Fruit fly (Drosophila melanogaster): ENCODE results near the gene CG14315.
A peak's percentile ranks its signal among the peaks of the same experiment; 100 is the strongest.

CG14315 gene

dm6 chr3R:18121385-18122151 is 36.9 kb upstream of the CG14315 start (continued):
- no peak for TF ChIP-seq CG7928 (GFP tag; optimal IDR thresholded peaks at IDR 0.05)
- TF ChIP-seq CG7271 (tag; optimal IDR thresholded peaks at IDR 0.05) = no peak
- TF ChIP-seq Antp (GFP tag; optimal IDR thresholded peaks at IDR 0.05) = no peak
- TF ChIP-seq Dek (tag; optimal IDR thresholded peaks at IDR 0.05) = no peak
- no peak for TF ChIP-seq zen (tag; optimal IDR thresholded peaks at IDR 0.05)
- no peak for TF ChIP-seq maf-S (GFP tag; optimal IDR thresholded peaks at IDR 0.05)
- TF ChIP-seq odd (GFP tag; optimal IDR thresholded peaks at IDR 0.05) = peak; percentile 39
- TF ChIP-seq CG8924 (tag; optimal IDR thresholded peaks at IDR 0.05) = no peak
- no peak for TF ChIP-seq CG18476 (GFP tag; optimal IDR thresholded peaks at IDR 0.05)
- TF ChIP-seq CG5245 (GFP tag; optimal IDR thresholded peaks at IDR 0.05) = no peak
- TF ChIP-seq Eip74EF (GFP tag; optimal IDR thresholded peaks at IDR 0.05) = no peak
- TF ChIP-seq corto (GFP tag; optimal IDR thresholded peaks at IDR 0.05) = no peak
- no peak for TF ChIP-seq Hand (GFP tag; optimal IDR thresholded peaks at IDR 0.05)
- no peak for TF ChIP-seq pum (GFP tag; optimal IDR thresholded peaks at IDR 0.05)
- TF ChIP-seq CG2889 (GFP tag; IDR thresholded peaks at IDR 0.05) = no peak
- no peak for TF ChIP-seq Abd-B (GFP tag; optimal IDR thresholded peaks at IDR 0.05)
- peak; percentile 37 for TF ChIP-seq pros (GFP tag; optimal IDR thresholded peaks at IDR 0.05)
- no peak for TF ChIP-seq vnd (GFP tag; IDR thresholded peaks at IDR 0.05; ENCODE audit: partially characterized antibody)
- TF ChIP-seq chinmo (GFP tag; IDR thresholded peaks at IDR 0.05; ENCODE audit: partially characterized antibody) = peak; percentile 95; the same call in 3 of the 4 replicates
- peak; percentile 14 for TF ChIP-seq D19A (tag; optimal IDR thresholded peaks at IDR 0.05)
- TF ChIP-seq ro (GFP tag; IDR thresholded peaks at IDR 0.05) = no peak
- no peak for TF ChIP-seq ash1 (GFP tag; optimal IDR thresholded peaks at IDR 0.05)
- TF ChIP-seq CG9876 (GFP tag; optimal IDR thresholded peaks at IDR 0.05) = no peak
- TF ChIP-seq CG3065 (GFP tag; optimal IDR thresholded peaks at IDR 0.05) = no peak
- TF ChIP-seq CG10267 (tag; optimal IDR thresholded peaks at IDR 0.05) = no peak
- 0 out of 3 replicates have a peak, but pooled peaks have one; percentile 19 for TF ChIP-seq ken (GFP tag; IDR thresholded peaks at IDR 0.05)
- no peak for TF ChIP-seq dimm (GFP tag; IDR thresholded peaks at IDR 0.05)
- no peak for TF ChIP-seq CG9797 (GFP tag; optimal IDR thresholded peaks at IDR 0.05)
- no peak for TF ChIP-seq HmgZ (tag; optimal IDR thresholded peaks at IDR 0.05)
- TF ChIP-seq Side (GFP tag; optimal IDR thresholded peaks at IDR 0.05) = no peak
- no peak for TF ChIP-seq CG18764 (GFP tag; optimal IDR thresholded peaks at IDR 0.05)
- no peak for TF ChIP-seq CG8944 (GFP tag; optimal IDR thresholded peaks at IDR 0.05)
- no peak for TF ChIP-seq CG6791 (GFP tag; IDR thresholded peaks at IDR 0.05; ENCODE audit: partially characterized antibody)
- no peak for TF ChIP-seq Chrac-16 (GFP tag; optimal IDR thresholded peaks at IDR 0.05)
- TF ChIP-seq Hmr (GFP tag; optimal IDR thresholded peaks at IDR 0.05) = no peak
- TF ChIP-seq pzg (GFP tag; optimal IDR thresholded peaks at IDR 0.05) = no peak
- TF ChIP-seq phol (tag; optimal IDR thresholded peaks at IDR 0.05) = peak; percentile 5
- TF ChIP-seq Nf-YA (GFP tag; IDR thresholded peaks at IDR 0.05) = peak; percentile 95
- TF ChIP-seq CG11093 (GFP tag; IDR thresholded peaks at IDR 0.05) = no peak
- no peak for TF ChIP-seq CG17568 (GFP tag; optimal IDR thresholded peaks at IDR 0.05)
- TF ChIP-seq Tbp (GFP tag; optimal IDR thresholded peaks at IDR 0.05) = peak; percentile 80
- TF ChIP-seq BEAF-32 (GFP tag; optimal IDR thresholded peaks at IDR 0.05) = no peak
- TF ChIP-seq CG11085 (GFP tag; IDR thresholded peaks at IDR 0.05) = no peak
- peak in 1 of 2 experiments; percentile 6 for TF ChIP-seq dpn (GFP tag; optimal IDR thresholded peaks at IDR 0.05)
- TF ChIP-seq CG9215 (GFP tag; IDR thresholded peaks at IDR 0.05) = no peak
- no peak; the same call in 2 of the 3 replicates for TF ChIP-seq ase (GFP tag; IDR thresholded peaks at IDR 0.05)
- no peak for TF ChIP-seq ap (GFP tag; IDR thresholded peaks at IDR 0.05)
- TF ChIP-seq CG8388 (GFP tag; optimal IDR thresholded peaks at IDR 0.05) = no peak
- TF ChIP-seq CG17912 (GFP tag; optimal IDR thresholded peaks at IDR 0.05) = no peak

Measured in whole organism, embryonic.